Worm (Caenorhabditis elegans): ENCODE data around the gene nfyc-1.
A peak's percentile ranks its signal among the peaks of the same experiment; 100 is the strongest.

Gene nfyc-1

ce11 chrII:61013-61412 lies 17.3 kb downstream of the nfyc-1 start, which contains the start of gene C23H3.2:
C23H3.2 (plus strand) TSS chrII:61313.
- TF ChIP-seq ZK185.1 (tag; optimal IDR thresholded peaks at IDR 0.05; ENCODE audit: poor library complexity, severe bottlenecking) (no peak), ceh-40 (GFP tag; IDR thresholded peaks at IDR 0.05) (no peak), T07F8.4 (tag; optimal IDR thresholded peaks at IDR 0.05) (no peak), dox-1 (GFP tag; IDR thresholded peaks at IDR 0.05) (no peak), madf-10 (tag; optimal IDR thresholded peaks at IDR 0.05) (no peak), pbrm-1 (GFP tag; IDR thresholded peaks at IDR 0.05) (no peak), F57C9.4 (tag; optimal IDR thresholded peaks at IDR 0.05) (no peak), hrde-1 (tag; optimal IDR thresholded peaks at IDR 0.05; ENCODE audit: borderline replicate concordance) (no peak), aptf-2 (GFP tag; conservative IDR thresholded peaks at IDR 0.05) (no peak), lsl-1 (GFP tag; optimal IDR thresholded peaks at IDR 0.05) (no peak), nhr-80 (tag; optimal IDR thresholded peaks at IDR 0.05) (no peak), ztf-18 (tag; optimal IDR thresholded peaks at IDR 0.05) (no peak), hmg-20 (GFP tag; IDR thresholded peaks at IDR 0.05) (no peak), nfya-1 (tag; optimal IDR thresholded peaks at IDR 0.05; ENCODE audit: borderline replicate concordance, insufficient read depth) (no peak), lag-1 (GFP tag; IDR thresholded peaks at IDR 0.05) (no peak)

ce11 chrII:65484-65883 lies 21.8 kb downstream of the nfyc-1 start:
- TF ChIP-seq nhr-80 (tag; optimal IDR thresholded peaks at IDR 0.05) (peak; percentile 61), F37B4.10 (GFP tag; IDR thresholded peaks at IDR 0.05) (no peak), C06A6.2 (GFP tag; conservative IDR thresholded peaks at IDR 0.05) (no peak), mes-4 (tag; optimal IDR thresholded peaks at IDR 0.05) (no peak)

ce11 chrII:66322-66721 lies 22.6 kb downstream of the nfyc-1 start:
- TF ChIP-seq snpc-4 (GFP tag; optimal IDR thresholded peaks at IDR 0.05) (no peak), snpc-4 (tag; optimal IDR thresholded peaks at IDR 0.05) (no peak), ama-1 (optimal IDR thresholded peaks at IDR 0.05) (no peak), ama-1 (GFP tag; optimal IDR thresholded peaks at IDR 0.05) (no peak), madf-3 (GFP tag; IDR thresholded peaks at IDR 0.05) (0 out of 2 replicates have a peak, but pooled peaks have one; percentile 34), aptf-2 (GFP tag; conservative IDR thresholded peaks at IDR 0.05) (no peak; the same call in 1 of the 2 replicates), efl-1 (GFP tag; optimal IDR thresholded peaks at IDR 0.05) (peak; percentile 51), B0035.1 (tag; optimal IDR thresholded peaks at IDR 0.05) (no peak), D2030.7 (GFP tag; IDR thresholded peaks at IDR 0.05) (peak; percentile 47; the same call in 1 of the 2 replicates), ztf-6 (GFP tag; IDR thresholded peaks at IDR 0.05) (no peak), lsy-27 (tag; optimal IDR thresholded peaks at IDR 0.05; ENCODE audit: borderline replicate concordance, insufficient read depth) (no peak), rec-8 (tag; optimal IDR thresholded peaks at IDR 0.05) (no peak), madf-6 (GFP tag; IDR thresholded peaks at IDR 0.05) (peak; percentile 39; the same call in 1 of the 2 replicates), dox-1 (GFP tag; IDR thresholded peaks at IDR 0.05) (peak; percentile 44; the same call in 1 of the 2 replicates), cebp-1 (GFP tag; IDR thresholded peaks at IDR 0.05) (no peak), cebp-1 (tag; optimal IDR thresholded peaks at IDR 0.05) (peak; percentile 38), nfya-1 (tag; optimal IDR thresholded peaks at IDR 0.05; ENCODE audit: borderline replicate concordance, insufficient read depth) (no peak), zfh-2 (GFP tag; conservative IDR thresholded peaks at IDR 0.05) (no peak), tbp1 (GFP tag; optimal IDR thresholded peaks at IDR 0.05) (no peak), snpc-3.4 (tag; optimal IDR thresholded peaks at IDR 0.05) (no peak), F37B4.10 (GFP tag; IDR thresholded peaks at IDR 0.05) (no peak), ekl-4 (GFP tag; IDR thresholded peaks at IDR 0.05) (no peak), hmg-1.2 (GFP tag; IDR thresholded peaks at IDR 0.05) (peak; percentile 71; the same call in 1 of the 2 replicates), F10E7.11 (tag; optimal IDR thresholded peaks at IDR 0.05) (no peak), ccch-3 (GFP tag; optimal IDR thresholded peaks at IDR 0.05) (no peak), lin-26 (GFP tag; IDR thresholded peaks at IDR 0.05) (peak; percentile 67; the same call in 1 of the 2 replicates), madf-8 (GFP tag; conservative IDR thresholded peaks at IDR 0.05) (no peak), nhr-80 (tag; optimal IDR thresholded peaks at IDR 0.05) (peak; percentile 3), lin-40 (tag; optimal IDR thresholded peaks at IDR 0.05) (no peak), attf-5 (GFP tag; optimal IDR thresholded peaks at IDR 0.05) (peak; percentile 34), ceh-27 (GFP tag; optimal IDR thresholded peaks at IDR 0.05) (peak; percentile 0), ceh-100 (GFP tag; IDR thresholded peaks at IDR 0.05) (no peak)

All from whole organism, young adult.